Fruit fly (Drosophila melanogaster): ENCODE results near the gene LManII.
A peak's percentile ranks its signal among the peaks of the same experiment; 100 is the strongest.

Gene LManII

dm6 chr2L:10488484-10489223 lies 31.2 kb downstream of the LManII start, which contains the start of the genes Cog4 and CG6144 (continued):
- TF ChIP-seq eve (GFP tag; optimal IDR thresholded peaks at IDR 0.05): no peak
- TF ChIP-seq ato (GFP tag; IDR thresholded peaks at IDR 0.05; ENCODE audit: partially characterized antibody): peak; percentile 26; the same call in 1 of the 2 replicates
- TF ChIP-seq CG13424 (tag; optimal IDR thresholded peaks at IDR 0.05): peak; percentile 30
- TF ChIP-seq CG4707 (GFP tag; optimal IDR thresholded peaks at IDR 0.05): no peak
- no peak for TF ChIP-seq prd (optimal IDR thresholded peaks at IDR 0.05)
- peak; percentile 48; the same call in 2 of the 3 replicates for TF ChIP-seq prd (GFP tag; IDR thresholded peaks at IDR 0.05)
- TF ChIP-seq CG7556 (GFP tag; optimal IDR thresholded peaks at IDR 0.05): no peak
- TF ChIP-seq CG3995 (GFP tag; optimal IDR thresholded peaks at IDR 0.05): peak; percentile 91
- TF ChIP-seq fu2 (GFP tag; optimal IDR thresholded peaks at IDR 0.05): no peak
- TF ChIP-seq D19A (tag; optimal IDR thresholded peaks at IDR 0.05): no peak
- peak; percentile 13; the same call in 1 of the 2 replicates for TF ChIP-seq CG10366 (GFP tag; IDR thresholded peaks at IDR 0.05)
- no peak for TF ChIP-seq BtbVII (GFP tag; optimal IDR thresholded peaks at IDR 0.05)
- TF ChIP-seq amos (GFP tag; IDR thresholded peaks at IDR 0.05; ENCODE audit: partially characterized antibody): peak; percentile 77
- no peak for TF ChIP-seq caup (GFP tag; optimal IDR thresholded peaks at IDR 0.05; ENCODE audit: severe bottlenecking)
- no peak for TF ChIP-seq Abd-B (GFP tag; optimal IDR thresholded peaks at IDR 0.05)
- TF ChIP-seq CG4617 (GFP tag; optimal IDR thresholded peaks at IDR 0.05; ENCODE audit: borderline replicate concordance): peak; percentile 55
- no peak for TF ChIP-seq CG12219 (GFP tag; optimal IDR thresholded peaks at IDR 0.05)
- no peak for TF ChIP-seq tio (GFP tag; optimal IDR thresholded peaks at IDR 0.05)
- peak; percentile 91 for TF ChIP-seq onecut (GFP tag; IDR thresholded peaks at IDR 0.05)
- TF ChIP-seq CG6689 (GFP tag; IDR thresholded peaks at IDR 0.05): peak; percentile 63
- TF ChIP-seq Dll (GFP tag; IDR thresholded peaks at IDR 0.05; ENCODE audit: partially characterized antibody): peak; percentile 91
- no peak for TF ChIP-seq fd102C (GFP tag; optimal IDR thresholded peaks at IDR 0.05)
- peak in 1 of 2 experiments; percentile 86 for TF ChIP-seq insv (GFP tag; optimal IDR thresholded peaks at IDR 0.05)
- no peak for TF ChIP-seq CG12104 (GFP tag; optimal IDR thresholded peaks at IDR 0.05)
- no peak for TF ChIP-seq gt (GFP tag; IDR thresholded peaks at IDR 0.05)
- no peak for TF ChIP-seq cg (GFP tag; optimal IDR thresholded peaks at IDR 0.05)
- TF ChIP-seq YL-1 (GFP tag; optimal IDR thresholded peaks at IDR 0.05): peak; percentile 56
- no peak for TF ChIP-seq org-1 (GFP tag; optimal IDR thresholded peaks at IDR 0.05)
- peak; percentile 72 for TF ChIP-seq Bgb (GFP tag; IDR thresholded peaks at IDR 0.05; ENCODE audit: partially characterized antibody)
- no peak for TF ChIP-seq CG6813 (GFP tag; optimal IDR thresholded peaks at IDR 0.05)
- no peak for TF ChIP-seq Rx (GFP tag; IDR thresholded peaks at IDR 0.05)
- TF ChIP-seq maf-S (GFP tag; optimal IDR thresholded peaks at IDR 0.05): no peak
- peak; percentile 68 to 95 for TF ChIP-seq crp (GFP tag; optimal IDR thresholded peaks at IDR 0.05)
- TF ChIP-seq zf30C (GFP tag; optimal IDR thresholded peaks at IDR 0.05): no peak
- no peak for TF ChIP-seq CG8478 (optimal IDR thresholded peaks at IDR 0.05)
- TF ChIP-seq Vsx1 (GFP tag; optimal IDR thresholded peaks at IDR 0.05): no peak
- no peak for TF ChIP-seq sima (GFP tag; optimal IDR thresholded peaks at IDR 0.05)
- peak; percentile 54 for TF ChIP-seq CG2120 (GFP tag; optimal IDR thresholded peaks at IDR 0.05)
- peak; percentile 77 for TF ChIP-seq CG6791 (GFP tag; IDR thresholded peaks at IDR 0.05; ENCODE audit: partially characterized antibody)
- peak; percentile 82 for TF ChIP-seq Scr (GFP tag; IDR thresholded peaks at IDR 0.05; ENCODE audit: partially characterized antibody)
- peak; percentile 61 for TF ChIP-seq pzg (GFP tag; optimal IDR thresholded peaks at IDR 0.05)
- TF ChIP-seq klu (GFP tag; IDR thresholded peaks at IDR 0.05): no peak
- TF ChIP-seq CG17829 (tag; optimal IDR thresholded peaks at IDR 0.05): peak; percentile 27
- TF ChIP-seq CG12659 (GFP tag; optimal IDR thresholded peaks at IDR 0.05): peak; percentile 44
- TF ChIP-seq CG12299 (tag; optimal IDR thresholded peaks at IDR 0.05): no peak
- no peak for TF ChIP-seq Oaz (GFP tag; IDR thresholded peaks at IDR 0.05)
- no peak for TF ChIP-seq da (GFP tag; optimal IDR thresholded peaks at IDR 0.05)
- TF ChIP-seq ERR (GFP tag; optimal IDR thresholded peaks at IDR 0.05): no peak
- no peak for TF ChIP-seq bcd (GFP tag; optimal IDR thresholded peaks at IDR 0.05)

Data from whole organism, embryonic.